Worm (Caenorhabditis elegans): ENCODE measurements around the gene ZK616.61.

- TF ChIP-seq ceh-28 (tag; optimal IDR thresholded peaks at IDR 0.05) = no peak
- TF ChIP-seq nhr-237 (tag; optimal IDR thresholded peaks at IDR 0.05) = no peak
- no peak for TF ChIP-seq lin-38 (GFP tag; IDR thresholded peaks at IDR 0.05)
- no peak for TF ChIP-seq snpc-4 (tag; optimal IDR thresholded peaks at IDR 0.05)
- TF ChIP-seq ama-1 (optimal IDR thresholded peaks at IDR 0.05) = no peak
- TF ChIP-seq nhr-28 (tag; optimal IDR thresholded peaks at IDR 0.05) = no peak
- TF ChIP-seq lin-1 (GFP tag; IDR thresholded peaks at IDR 0.05) = no peak
- no peak for TF ChIP-seq tra-1 (GFP tag; IDR thresholded peaks at IDR 0.05)
- no peak for TF ChIP-seq nhr-6 (tag; optimal IDR thresholded peaks at IDR 0.05)
- TF ChIP-seq ces-1 (GFP tag; optimal IDR thresholded peaks at IDR 0.05) = no peak
- no peak for TF ChIP-seq lin-39 (tag; optimal IDR thresholded peaks at IDR 0.05)
Measured at ce11 chrIV:5405345-5405744, at the start of gene ZK616.61.
